Fruit fly (Drosophila melanogaster): ENCODE results near the gene CG42688.
A peak's percentile ranks its signal among the peaks of the same experiment; 100 is the strongest.

DNA sequence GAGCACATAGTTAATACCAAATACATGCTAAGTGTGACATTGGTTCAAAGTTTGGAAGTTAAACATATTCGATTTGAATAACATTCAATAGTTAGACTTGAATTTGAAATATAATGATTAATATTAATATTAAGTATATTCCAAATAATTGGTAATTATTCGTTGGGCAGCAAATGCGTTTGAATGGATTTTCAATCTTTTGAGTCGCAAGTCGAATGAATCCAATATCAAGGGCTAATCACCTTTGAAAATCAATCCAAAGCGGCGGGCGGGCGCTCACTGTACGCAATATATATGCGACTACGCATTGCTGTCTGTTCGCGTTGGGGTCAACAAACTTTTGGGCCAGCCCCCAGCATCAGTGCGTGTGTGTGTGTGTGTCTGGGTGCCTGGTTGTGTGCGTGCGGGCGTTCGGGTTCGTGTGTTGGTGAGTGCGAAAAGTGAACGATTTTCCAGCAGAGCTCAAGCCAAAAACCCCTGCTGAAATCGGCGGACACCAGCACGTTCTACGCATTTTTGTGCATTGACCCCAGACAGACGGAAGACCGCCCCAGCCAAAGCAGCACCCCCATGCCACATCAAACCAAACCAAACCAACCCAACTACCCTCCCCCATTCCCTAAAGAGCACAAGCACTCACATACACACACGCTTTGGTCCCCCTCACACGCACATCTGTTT lies 44.1 kb downstream of the CG42688 start:
- TF ChIP-seq mld (GFP tag; IDR thresholded peaks at IDR 0.05; ENCODE audit: partially characterized antibody): no peak
- no peak for TF ChIP-seq Lim3 (GFP tag; IDR thresholded peaks at IDR 0.05)
- no peak for TF ChIP-seq NK7.1 (GFP tag; optimal IDR thresholded peaks at IDR 0.05)
- TF ChIP-seq fu2 (GFP tag; optimal IDR thresholded peaks at IDR 0.05): no peak
- TF ChIP-seq pb (GFP tag; optimal IDR thresholded peaks at IDR 0.05): no peak
- peak; percentile 13 for TF ChIP-seq Sox100B (GFP tag; optimal IDR thresholded peaks at IDR 0.05)
- TF ChIP-seq CG3847 (GFP tag; IDR thresholded peaks at IDR 0.05): no peak
- peak; percentile 13 for TF ChIP-seq CG30403 (GFP tag; optimal IDR thresholded peaks at IDR 0.05)
- TF ChIP-seq CG7786 (GFP tag; optimal IDR thresholded peaks at IDR 0.05): no peak
- no peak for TF ChIP-seq zen (tag; optimal IDR thresholded peaks at IDR 0.05)
- no peak for TF ChIP-seq CG18599 (GFP tag; optimal IDR thresholded peaks at IDR 0.05)
- TF ChIP-seq CG31388 (GFP tag; optimal IDR thresholded peaks at IDR 0.05): no peak
- TF ChIP-seq caup (GFP tag; optimal IDR thresholded peaks at IDR 0.05; ENCODE audit: severe bottlenecking): no peak

Measured in whole organism, embryonic.